Worm (Caenorhabditis elegans): ENCODE data around the gene Y37H2A.13.

The Y37H2A.13 gene

DNA sequence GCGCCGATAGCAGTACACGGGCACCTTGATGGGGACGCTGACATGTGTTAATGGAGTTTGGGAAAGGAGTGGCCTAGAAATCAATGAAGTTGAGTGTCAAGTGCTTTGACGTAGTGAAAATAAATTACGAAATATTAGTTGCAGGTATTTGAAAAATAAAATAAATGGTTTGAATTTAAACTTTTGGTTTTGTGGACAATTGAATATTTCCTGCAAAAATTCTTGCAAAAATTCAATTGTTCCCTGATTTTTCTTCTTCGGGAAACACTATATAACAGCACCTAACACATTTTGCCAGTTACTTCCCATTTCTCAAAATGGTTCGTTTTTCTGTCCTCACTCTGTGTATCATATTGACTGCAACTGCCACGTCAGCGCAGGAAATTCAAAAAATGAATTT lies at the start of gene Y37H2A.13:
Y37H2A.13 (plus strand) TSS at position 301 of the 400 bp plus-strand sequence.
- TF ChIP-seq attf-3 (GFP tag; conservative IDR thresholded peaks at IDR 0.05) (no peak), athp-1 (tag; optimal IDR thresholded peaks at IDR 0.05) (no peak), egl-18 (GFP tag; IDR thresholded peaks at IDR 0.05) (no peak), Y95B8A.8 (GFP tag; IDR thresholded peaks at IDR 0.05) (no peak), F37B4.10 (GFP tag; IDR thresholded peaks at IDR 0.05) (no peak), Y79H2A.3 (GFP tag; conservative IDR thresholded peaks at IDR 0.05) (no peak), zfh-2 (GFP tag; conservative IDR thresholded peaks at IDR 0.05) (no peak), nfya-1 (tag; optimal IDR thresholded peaks at IDR 0.05; ENCODE audit: borderline replicate concordance, insufficient read depth) (no peak), ztf-22 (GFP tag; optimal IDR thresholded peaks at IDR 0.05) (no peak), F57C9.4 (tag; optimal IDR thresholded peaks at IDR 0.05) (no peak), unc-130 (GFP tag; optimal IDR thresholded peaks at IDR 0.05) (no peak), mxl-1 (tag; optimal IDR thresholded peaks at IDR 0.05) (no peak), snpc-3.4 (tag; optimal IDR thresholded peaks at IDR 0.05) (no peak), chd-7 (tag; optimal IDR thresholded peaks at IDR 0.05) (no peak), ztf-18 (tag; optimal IDR thresholded peaks at IDR 0.05) (no peak), lsy-27 (tag; optimal IDR thresholded peaks at IDR 0.05; ENCODE audit: borderline replicate concordance, insufficient read depth) (no peak)

DNA sequence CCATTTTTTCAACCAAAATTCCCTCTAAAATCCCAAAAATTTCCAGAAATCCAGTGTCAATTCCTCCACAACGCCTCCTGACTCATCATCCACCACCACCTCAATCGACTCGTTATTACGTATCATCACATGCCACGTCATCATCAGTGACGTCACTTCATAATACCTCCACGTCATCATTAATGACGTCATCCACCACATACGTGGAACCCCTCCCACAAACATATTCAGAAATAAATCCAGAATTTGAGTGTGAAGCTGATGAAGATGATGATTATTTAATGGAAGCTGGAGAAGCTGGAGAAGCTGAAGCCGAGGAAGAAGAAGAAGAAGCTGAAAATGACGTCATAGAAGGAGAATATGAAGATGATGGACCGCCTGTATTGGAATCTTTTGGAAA lies 48.7 kb upstream of the Y37H2A.13 start:
- TF ChIP-seq F23B12.7 (tag; optimal IDR thresholded peaks at IDR 0.05; ENCODE audit: insufficient read depth) (no peak), sptf-2 (GFP tag; optimal IDR thresholded peaks at IDR 0.05) (no peak), tbx-9 (tag; optimal IDR thresholded peaks at IDR 0.05; ENCODE audit: borderline replicate concordance) (no peak), ccch-3 (GFP tag; optimal IDR thresholded peaks at IDR 0.05) (no peak), B0261.1 (tag; optimal IDR thresholded peaks at IDR 0.05) (no peak), ztf-3 (GFP tag; optimal IDR thresholded peaks at IDR 0.05) (no peak), rpc-1 (optimal IDR thresholded peaks at IDR 0.05) (no peak), rpc-1 (tag; optimal IDR thresholded peaks at IDR 0.05) (no peak)

DNA sequence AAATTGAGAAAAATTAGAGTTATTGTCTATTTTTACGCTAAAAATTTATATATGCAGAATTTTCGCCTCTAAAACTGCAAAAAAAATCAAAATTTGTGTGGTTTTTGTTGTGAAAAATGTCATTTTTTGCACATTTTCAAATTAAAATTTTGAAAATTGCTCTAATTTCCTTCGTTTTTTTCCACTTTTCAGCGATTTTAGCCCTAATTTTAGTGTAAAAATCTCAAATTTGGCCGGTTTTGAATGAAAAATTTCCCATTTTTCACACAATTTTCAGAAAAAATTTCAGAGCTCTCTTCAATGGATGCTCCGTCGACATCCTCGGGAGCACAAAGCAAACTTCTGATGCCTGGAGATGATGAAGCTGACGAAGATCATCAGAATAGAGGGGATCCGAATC lies 44.3 kb upstream of the Y37H2A.13 start, which contains the start of gene par-4:
par-4 (plus strand) TSS at position 301 of the 400 bp plus-strand sequence.
- TF ChIP-seq ztf-25 (GFP tag; IDR thresholded peaks at IDR 0.05), result no peak
- no peak for TF ChIP-seq snpc-4 (GFP tag; optimal IDR thresholded peaks at IDR 0.05)
- no peak for TF ChIP-seq snpc-4 (tag; optimal IDR thresholded peaks at IDR 0.05)
- TF ChIP-seq F57C9.4 (tag; optimal IDR thresholded peaks at IDR 0.05), result no peak

DNA sequence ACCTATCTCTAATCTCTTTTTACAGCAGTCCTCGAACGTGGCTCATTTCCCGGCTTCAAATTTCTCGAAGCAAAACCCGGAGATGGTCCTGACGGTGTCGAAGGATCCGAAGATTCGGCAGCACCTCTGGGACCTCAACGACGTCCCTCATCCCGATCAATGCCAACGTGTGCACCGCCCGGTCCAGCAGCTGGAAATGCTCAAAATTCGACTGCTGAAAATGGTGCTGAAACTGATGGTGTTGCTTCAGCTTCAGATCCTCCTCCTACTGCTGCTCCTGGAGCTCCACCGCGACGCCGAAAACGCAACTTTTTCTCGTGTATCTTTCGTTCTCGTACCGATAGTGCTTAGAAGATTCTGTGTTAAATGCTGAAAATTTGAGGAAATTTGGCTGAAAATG lies 36.6 kb upstream of the Y37H2A.13 start:
- TF ChIP-seq somi-1 (GFP tag; optimal IDR thresholded peaks at IDR 0.05) (no peak), egrh-3 (GFP tag; IDR thresholded peaks at IDR 0.05) (0 out of 2 replicates have a peak, but pooled peaks have one; percentile 9)

DNA sequence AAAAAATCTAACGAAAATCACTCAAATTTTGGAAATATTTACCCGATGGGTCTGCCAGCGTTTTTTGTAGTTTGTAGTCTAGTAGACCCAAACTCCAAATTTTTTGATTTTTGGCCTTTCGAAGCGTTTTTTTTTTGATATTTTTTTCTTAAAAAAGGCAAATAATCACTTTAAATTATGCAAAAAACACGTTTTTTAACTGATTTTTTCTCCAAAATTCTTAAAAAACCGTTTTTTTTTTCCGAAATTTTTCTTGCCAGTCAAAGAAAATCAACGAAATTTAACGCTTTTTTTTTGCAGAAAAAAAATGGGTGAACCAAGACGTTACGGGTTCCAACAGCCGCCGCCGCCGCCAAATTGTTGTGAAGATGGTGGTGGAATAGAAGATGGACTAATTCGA lies 34.7 kb upstream of the Y37H2A.13 start, which contains the start of gene Y37H2A.1:
Y37H2A.1 (plus strand) TSS at position 301 of the 400 bp plus-strand sequence.
- TF ChIP-seq ceh-91 (GFP tag; IDR thresholded peaks at IDR 0.05) (no peak), ceh-27 (GFP tag; optimal IDR thresholded peaks at IDR 0.05) (no peak), repo-1 (tag; optimal IDR thresholded peaks at IDR 0.05) (no peak), madf-6 (GFP tag; IDR thresholded peaks at IDR 0.05) (no peak), F23B12.7 (tag; optimal IDR thresholded peaks at IDR 0.05; ENCODE audit: insufficient read depth) (no peak), rpc-1 (optimal IDR thresholded peaks at IDR 0.05) (no peak), rpc-1 (tag; optimal IDR thresholded peaks at IDR 0.05) (no peak), ztf-6 (GFP tag; IDR thresholded peaks at IDR 0.05) (no peak), nfya-2 (GFP tag; IDR thresholded peaks at IDR 0.05) (no peak), hlh-12 (tag; optimal IDR thresholded peaks at IDR 0.05) (no peak), ceh-100 (GFP tag; IDR thresholded peaks at IDR 0.05) (no peak), hlh-26 (GFP tag; conservative IDR thresholded peaks at IDR 0.05) (no peak), C06A6.2 (GFP tag; conservative IDR thresholded peaks at IDR 0.05) (no peak), lsy-27 (tag; optimal IDR thresholded peaks at IDR 0.05; ENCODE audit: borderline replicate concordance, insufficient read depth) (no peak), cebp-1 (GFP tag; IDR thresholded peaks at IDR 0.05) (no peak), cebp-1 (tag; optimal IDR thresholded peaks at IDR 0.05) (no peak), B0019.2 (GFP tag; conservative IDR thresholded peaks at IDR 0.05) (no peak), madf-3 (GFP tag; IDR thresholded peaks at IDR 0.05) (no peak), akir-1 (GFP tag; optimal IDR thresholded peaks at IDR 0.05) (no peak)

Measured in whole organism, young adult.